Fruit fly (Drosophila melanogaster) whole organism, larva: Measurements from ENCODE around the gene ATPsynepsilonL.

Experiments
- noc ChIP-seq: fragments of 200-800 bp; sonication (Bioruptor generic); optimal IDR thresholded peaks from 3 replicates; lab custom pipeline; 2019; ENCODE audit warnings: missing biosample characterization, mild to moderate bottlenecking, missing genetic modification characterization, moderate library complexity

ATPsynepsilonL gene

DNA sequence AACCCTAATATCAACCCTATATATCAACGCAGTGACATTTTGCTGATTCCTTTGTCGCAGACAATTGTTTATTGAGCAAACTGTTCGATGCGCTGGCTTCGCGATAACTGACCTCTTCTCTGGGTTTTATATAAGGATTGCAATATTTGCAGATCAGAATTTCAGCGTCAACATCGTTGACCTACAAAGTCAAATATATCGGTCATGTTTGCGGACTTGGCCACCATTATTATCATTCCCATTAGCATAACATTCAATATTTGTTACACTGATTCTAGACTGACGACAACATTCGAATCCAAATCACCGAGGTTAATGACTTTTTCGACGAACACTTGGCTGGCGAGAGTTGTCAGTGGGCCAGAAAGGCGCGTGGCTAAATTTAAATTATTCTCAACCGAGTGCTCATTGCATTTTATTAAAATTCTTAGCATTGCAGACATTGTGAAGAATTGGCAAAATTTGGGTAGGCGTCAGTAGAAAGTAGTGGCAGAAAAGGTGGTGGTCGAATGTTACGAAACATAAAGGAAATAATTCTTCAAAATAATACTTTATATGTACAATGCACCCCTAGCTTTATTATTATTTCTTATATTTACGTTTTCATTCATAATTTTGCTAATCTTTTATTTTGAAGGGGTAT lies 47.7 kb downstream of the ATPsynepsilonL start:
- TF ChIP-seq noc (tag; lab: Kevin White, UChicago): no peak

DNA sequence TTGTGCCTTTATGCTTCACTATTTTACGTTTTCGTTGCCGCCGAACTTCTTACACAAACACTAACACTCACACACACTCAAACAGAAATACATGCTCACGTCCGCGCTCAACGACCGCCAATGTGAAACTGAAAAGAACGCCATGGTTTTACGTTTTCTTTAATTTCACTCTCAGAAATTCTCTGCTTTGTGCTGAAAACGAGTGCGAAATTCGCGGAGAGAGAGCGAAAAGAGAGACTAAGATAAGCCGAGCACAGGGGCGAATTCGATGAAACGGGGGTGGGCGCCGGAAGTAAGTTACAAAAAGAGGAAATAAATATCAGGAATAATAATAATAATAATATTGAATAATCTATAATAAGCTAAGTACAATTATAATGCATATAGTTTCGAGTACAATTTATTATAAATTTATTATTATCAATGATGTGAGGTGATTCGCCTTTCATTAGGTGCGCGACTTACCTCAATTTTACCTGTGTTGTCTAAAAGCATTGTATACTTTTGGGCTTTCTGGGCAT lies 48.8 kb downstream of the ATPsynepsilonL start, which contains the start of gene Best1:
TSS of gene Best1 (minus strand) at position 132 of the 521 bp plus-strand sequence.
- peak; percentile 92 for TF ChIP-seq noc (tag; lab: Kevin White, UChicago)
